Fruit fly (Drosophila melanogaster): ENCODE data around the gene dac.

dac gene

DNA sequence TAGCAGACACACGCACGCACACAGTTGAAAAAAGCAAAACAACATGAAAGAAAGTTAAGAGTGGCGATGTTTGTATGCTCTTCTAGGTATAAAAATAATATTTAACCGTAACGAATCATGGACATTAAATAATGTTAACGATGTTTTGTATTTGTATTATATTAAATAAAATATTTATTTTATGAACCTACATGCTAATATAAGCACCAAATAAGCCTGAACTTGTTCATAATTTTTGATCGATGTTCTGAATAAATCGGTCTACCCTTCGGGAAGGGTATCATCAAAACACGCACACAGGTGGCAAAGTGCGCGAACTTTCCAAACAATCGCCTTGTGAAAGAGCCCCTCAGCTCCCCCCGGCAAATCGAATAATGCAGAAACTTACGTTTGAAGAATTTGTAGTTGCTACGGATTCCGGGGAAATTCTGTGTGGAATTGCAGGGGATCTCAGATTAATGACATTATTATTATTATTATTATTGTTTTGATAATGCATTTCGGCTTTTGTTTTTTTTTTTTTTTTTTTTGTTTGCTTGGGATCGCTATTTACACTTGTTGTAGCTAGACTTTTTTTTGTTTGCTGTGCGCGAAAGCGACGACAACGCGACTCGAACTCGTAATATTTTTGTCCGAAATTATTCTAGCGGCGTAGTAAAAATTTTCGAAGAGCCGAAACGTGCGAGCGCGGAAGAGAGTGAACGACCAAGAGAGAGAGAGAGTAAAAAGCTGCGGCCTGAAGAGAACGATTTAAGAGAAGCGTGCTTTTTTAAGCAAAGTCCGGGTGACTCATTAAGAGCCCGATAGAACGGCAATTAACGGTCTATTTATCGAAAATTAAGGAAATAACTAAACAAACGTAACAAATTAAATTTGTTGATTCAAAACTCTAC lies 34.0 kb upstream of the dac start:
- peak; percentile 5 for TF ChIP-seq CG14711 (tag; optimal IDR thresholded peaks at IDR 0.05)
- TF ChIP-seq CG5204 (GFP tag; optimal IDR thresholded peaks at IDR 0.05), result peak; percentile 4
- TF ChIP-seq CG7045 (GFP tag; optimal IDR thresholded peaks at IDR 0.05), result peak; percentile 5
- peak; percentile 15 for TF ChIP-seq Mnt (GFP tag; optimal IDR thresholded peaks at IDR 0.05)
- peak; percentile 68 for TF ChIP-seq kay (GFP tag; ENCODE audit: borderline replicate concordance)
- TF ChIP-seq cnc (optimal IDR thresholded peaks at IDR 0.05), result no peak
- no peak for TF ChIP-seq CG11617 (GFP tag; optimal IDR thresholded peaks at IDR 0.05)
- peak; percentile 9 for TF ChIP-seq CG7101 (tag; optimal IDR thresholded peaks at IDR 0.05)
- TF ChIP-seq bab1 (GFP tag; optimal IDR thresholded peaks at IDR 0.05), result no peak
- no peak for TF ChIP-seq Hr96 (GFP tag; optimal IDR thresholded peaks at IDR 0.05)
- TF ChIP-seq CG12768 (GFP tag; optimal IDR thresholded peaks at IDR 0.05), result peak; percentile 10
- TF ChIP-seq pad (GFP tag; optimal IDR thresholded peaks at IDR 0.05), result no peak
- TF ChIP-seq cic (GFP tag; optimal IDR thresholded peaks at IDR 0.05), result peak; percentile 28
- TF ChIP-seq Crg-1 (GFP tag; optimal IDR thresholded peaks at IDR 0.05), result peak; percentile 48
- no peak for TF ChIP-seq tj (GFP tag; optimal IDR thresholded peaks at IDR 0.05)
- TF ChIP-seq toe (GFP tag; optimal IDR thresholded peaks at IDR 0.05), result peak; percentile 23
- TF ChIP-seq Clk (GFP tag; optimal IDR thresholded peaks at IDR 0.05), result no peak
- TF ChIP-seq CG1620 (GFP tag; optimal IDR thresholded peaks at IDR 0.05), result no peak
- TF ChIP-seq CG33017 (tag; optimal IDR thresholded peaks at IDR 0.05), result peak; percentile 3
- no peak for TF ChIP-seq ovo (GFP tag; optimal IDR thresholded peaks at IDR 0.05)

dm6 chr2L:16511277-16511678 lies 25.5 kb upstream of the dac start:
- TF ChIP-seq CG12768 (GFP tag; optimal IDR thresholded peaks at IDR 0.05), result peak; percentile 63
- no peak for TF ChIP-seq Clk (GFP tag; optimal IDR thresholded peaks at IDR 0.05)
- TF ChIP-seq cnc (optimal IDR thresholded peaks at IDR 0.05), result peak in 1 of 2 experiments; percentile 22
- TF ChIP-seq CG5204 (GFP tag; optimal IDR thresholded peaks at IDR 0.05), result no peak
- no peak for TF ChIP-seq CG33017 (tag; optimal IDR thresholded peaks at IDR 0.05)
- TF ChIP-seq cic (GFP tag; optimal IDR thresholded peaks at IDR 0.05), result peak; percentile 69
- peak; percentile 76 for TF ChIP-seq kay (GFP tag; ENCODE audit: borderline replicate concordance)
- no peak for TF ChIP-seq CG14711 (tag; optimal IDR thresholded peaks at IDR 0.05)

- TF ChIP-seq cnc (optimal IDR thresholded peaks at IDR 0.05) (no peak), CG7045 (GFP tag; optimal IDR thresholded peaks at IDR 0.05) (no peak), Mnt (GFP tag; optimal IDR thresholded peaks at IDR 0.05) (no peak), CG1620 (GFP tag; optimal IDR thresholded peaks at IDR 0.05) (no peak), toe (GFP tag; optimal IDR thresholded peaks at IDR 0.05) (no peak), CG7101 (tag; optimal IDR thresholded peaks at IDR 0.05) (no peak), Crg-1 (GFP tag; optimal IDR thresholded peaks at IDR 0.05) (no peak), kay (GFP tag; ENCODE audit: borderline replicate concordance) (no peak), pad (GFP tag; optimal IDR thresholded peaks at IDR 0.05) (no peak), cic (GFP tag; optimal IDR thresholded peaks at IDR 0.05) (no peak), Hr96 (GFP tag; optimal IDR thresholded peaks at IDR 0.05) (no peak), CG33017 (tag; optimal IDR thresholded peaks at IDR 0.05) (no peak), CG11617 (GFP tag; optimal IDR thresholded peaks at IDR 0.05) (no peak), bab1 (GFP tag; optimal IDR thresholded peaks at IDR 0.05) (no peak), CG12768 (GFP tag; optimal IDR thresholded peaks at IDR 0.05) (no peak), CG5204 (GFP tag; optimal IDR thresholded peaks at IDR 0.05) (no peak)
Observed at dm6 chr2L:16507682-16508269, 22.0 kb upstream of the dac start.

DNA sequence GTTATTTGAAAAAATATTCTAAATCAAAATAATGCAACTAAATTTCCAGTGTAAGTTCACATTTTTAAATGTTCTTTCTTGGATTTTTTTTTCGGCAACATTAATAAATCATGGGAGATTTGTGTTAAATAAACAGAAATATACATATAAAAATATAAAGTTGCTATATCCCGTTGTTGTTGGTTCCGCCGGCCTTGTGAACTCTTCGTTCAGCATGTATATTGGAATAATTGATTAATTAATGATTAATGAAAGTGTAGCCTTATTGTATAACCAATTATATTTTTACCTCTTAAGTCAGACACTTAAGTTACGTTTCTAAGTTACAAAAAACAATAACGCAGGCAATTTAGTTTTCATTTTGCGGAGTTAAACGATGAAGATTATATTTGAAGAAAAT lies 21.4 kb upstream of the dac start:
- no peak for TF ChIP-seq CG12768 (GFP tag; optimal IDR thresholded peaks at IDR 0.05)
- TF ChIP-seq kay (GFP tag; ENCODE audit: borderline replicate concordance), result peak; percentile 89

dm6 chr2L:16502898-16503551 lies 17.2 kb upstream of the dac start:
- TF ChIP-seq bab1 (GFP tag; optimal IDR thresholded peaks at IDR 0.05) (no peak), CG7101 (tag; optimal IDR thresholded peaks at IDR 0.05) (no peak), Crg-1 (GFP tag; optimal IDR thresholded peaks at IDR 0.05) (no peak), CG11617 (GFP tag; optimal IDR thresholded peaks at IDR 0.05) (no peak), CG1620 (GFP tag; optimal IDR thresholded peaks at IDR 0.05) (no peak), tj (GFP tag; optimal IDR thresholded peaks at IDR 0.05) (no peak), Clk (GFP tag; optimal IDR thresholded peaks at IDR 0.05) (no peak), kay (GFP tag; ENCODE audit: borderline replicate concordance) (no peak), pad (GFP tag; optimal IDR thresholded peaks at IDR 0.05) (no peak), CG5204 (GFP tag; optimal IDR thresholded peaks at IDR 0.05) (no peak), CG14711 (tag; optimal IDR thresholded peaks at IDR 0.05) (no peak), cic (GFP tag; optimal IDR thresholded peaks at IDR 0.05) (no peak), CG12768 (GFP tag; optimal IDR thresholded peaks at IDR 0.05) (no peak)

DNA sequence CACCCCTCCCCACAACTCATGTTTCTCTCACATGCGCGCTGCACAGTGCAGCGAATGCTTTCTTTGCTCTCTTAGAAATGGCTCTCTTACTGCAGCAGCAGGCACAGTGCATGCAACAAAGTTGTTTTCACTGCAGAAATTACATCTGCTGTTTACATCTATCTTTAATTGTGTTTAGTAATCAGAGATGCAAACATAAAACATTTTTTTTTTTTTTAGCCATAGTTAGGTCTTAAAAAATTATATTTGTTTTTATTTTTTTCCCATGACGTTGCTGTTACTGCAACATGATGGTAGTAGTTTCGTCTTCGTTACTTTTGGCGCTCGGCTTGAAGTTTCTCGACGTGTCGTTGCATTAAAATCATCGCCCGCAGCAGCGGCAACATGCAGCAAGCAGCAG lies 15.6 kb upstream of the dac start:
- no peak for TF ChIP-seq CG33017 (tag; optimal IDR thresholded peaks at IDR 0.05)
- no peak for TF ChIP-seq Crg-1 (GFP tag; optimal IDR thresholded peaks at IDR 0.05)
- TF ChIP-seq Clk (GFP tag; optimal IDR thresholded peaks at IDR 0.05), result no peak
- TF ChIP-seq tj (GFP tag; optimal IDR thresholded peaks at IDR 0.05), result no peak
- TF ChIP-seq CG1620 (GFP tag; optimal IDR thresholded peaks at IDR 0.05), result no peak
- TF ChIP-seq CG7101 (tag; optimal IDR thresholded peaks at IDR 0.05), result no peak
